Worm (Caenorhabditis elegans): Measurements from ENCODE around the gene pfd-1.

pfd-1 gene

ce11 chrIV:11111898-11112297 lies 38.0 kb upstream of the pfd-1 start:
- TF ChIP-seq elt-3 (tag; optimal IDR thresholded peaks at IDR 0.05) (no peak), nhr-77 (tag; optimal IDR thresholded peaks at IDR 0.05) (no peak), C16A3.4 (tag; optimal IDR thresholded peaks at IDR 0.05) (no peak), lin-14 (GFP tag; optimal IDR thresholded peaks at IDR 0.05) (peak; percentile 46), aha-1 (tag; optimal IDR thresholded peaks at IDR 0.05) (no peak), lsy-2 (tag; optimal IDR thresholded peaks at IDR 0.05) (peak in 1 of 2 experiments; percentile 42), nhr-11 (tag; optimal IDR thresholded peaks at IDR 0.05) (no peak), egl-13 (tag; optimal IDR thresholded peaks at IDR 0.05) (no peak), hlh-17 (GFP tag; optimal IDR thresholded peaks at IDR 0.05; ENCODE audit: borderline replicate concordance) (no peak), fkh-8 (tag; optimal IDR thresholded peaks at IDR 0.05) (no peak), isw-1 (GFP tag; IDR thresholded peaks at IDR 0.05) (no peak), nhr-71 (tag; optimal IDR thresholded peaks at IDR 0.05) (peak; percentile 47), ama-1 (optimal IDR thresholded peaks at IDR 0.05) (no peak), vab-15 (tag; optimal IDR thresholded peaks at IDR 0.05) (no peak), snu-23 (GFP tag; optimal IDR thresholded peaks at IDR 0.05) (peak; percentile 17), hpl-2 (GFP tag; optimal IDR thresholded peaks at IDR 0.05) (no peak), ceh-82 (tag; optimal IDR thresholded peaks at IDR 0.05) (no peak), unc-86 (tag; optimal IDR thresholded peaks at IDR 0.05) (no peak), grh-1 (GFP tag; IDR thresholded peaks at IDR 0.05) (no peak), rnt-1 (tag; optimal IDR thresholded peaks at IDR 0.05) (peak; percentile 62), nhr-19 (GFP tag; conservative IDR thresholded peaks at IDR 0.05) (no peak), xbp-1 (tag; optimal IDR thresholded peaks at IDR 0.05) (peak; percentile 51), unc-98 (GFP tag; IDR thresholded peaks at IDR 0.05) (no peak), skn-1 (tag; optimal IDR thresholded peaks at IDR 0.05) (no peak), unc-130 (tag; optimal IDR thresholded peaks at IDR 0.05) (peak; percentile 55), mep-1 (tag; optimal IDR thresholded peaks at IDR 0.05) (no peak), efl-1 (optimal IDR thresholded peaks at IDR 0.05) (no peak), efl-1 (GFP tag; optimal IDR thresholded peaks at IDR 0.05 in 1 of 2) (no peak), ztf-11 (tag; optimal IDR thresholded peaks at IDR 0.05) (no peak), lir-3 (tag; optimal IDR thresholded peaks at IDR 0.05; ENCODE audit: poor library complexity) (no peak), C34B4.2 (tag; optimal IDR thresholded peaks at IDR 0.05) (no peak), lin-15B (tag; optimal IDR thresholded peaks at IDR 0.05) (no peak), hlh-4 (tag; optimal IDR thresholded peaks at IDR 0.05) (no peak)

- TF ChIP-seq jun-1 (tag; optimal IDR thresholded peaks at IDR 0.05): no peak
- TF ChIP-seq efl-1 (optimal IDR thresholded peaks at IDR 0.05): no peak
- peak in 1 of 2 experiments; percentile 27 for TF ChIP-seq efl-1 (GFP tag; optimal IDR thresholded peaks at IDR 0.05 in 1 of 2)
- TF ChIP-seq tbx-2 (tag; optimal IDR thresholded peaks at IDR 0.05): no peak
Measured at ce11 chrIV:11112641-11113040, 37.3 kb upstream of the pfd-1 start, which contains the start of gene clc-9. Gene clc-9, plus strand, starts transcription at chrIV:11112941.

- TF ChIP-seq tlp-1 (tag; optimal IDR thresholded peaks at IDR 0.05) (no peak), efl-1 (optimal IDR thresholded peaks at IDR 0.05) (peak; percentile 87 to 90), efl-1 (GFP tag; optimal IDR thresholded peaks at IDR 0.05 in 1 of 2) (peak; percentile 77 to 98), nhr-90 (tag; optimal IDR thresholded peaks at IDR 0.05; ENCODE audit: poor library complexity) (peak; percentile 88), dpl-1 (GFP tag; optimal IDR thresholded peaks at IDR 0.05) (peak; percentile 60 to 79 (median 78)), lir-3 (tag; optimal IDR thresholded peaks at IDR 0.05; ENCODE audit: poor library complexity) (peak; percentile 74), ceh-63 (GFP tag; optimal IDR thresholded peaks at IDR 0.05) (no peak), jun-1 (tag; optimal IDR thresholded peaks at IDR 0.05) (peak; percentile 86), unc-86 (tag; optimal IDR thresholded peaks at IDR 0.05) (peak; percentile 91), nhr-85 (tag) (peak; percentile 95), tbx-2 (tag; optimal IDR thresholded peaks at IDR 0.05) (peak; percentile 94), aha-1 (tag; optimal IDR thresholded peaks at IDR 0.05) (no peak), unc-62 (GFP tag; optimal IDR thresholded peaks at IDR 0.05) (no peak), lin-13 (GFP tag; optimal IDR thresholded peaks at IDR 0.05) (peak; percentile 92), nhr-11 (tag; optimal IDR thresholded peaks at IDR 0.05) (peak; percentile 79), sptf-1 (tag; optimal IDR thresholded peaks at IDR 0.05) (no peak), elt-3 (tag; optimal IDR thresholded peaks at IDR 0.05) (peak in 3 of 6 experiments; percentile 25 to 91 (median 63)), sup-37 (GFP tag; optimal IDR thresholded peaks at IDR 0.05) (peak; percentile 76), pag-3 (tag; optimal IDR thresholded peaks at IDR 0.05; ENCODE audit: borderline replicate concordance, insufficient read depth) (no peak), ama-1 (optimal IDR thresholded peaks at IDR 0.05) (peak; percentile 30), hpl-2 (GFP tag; optimal IDR thresholded peaks at IDR 0.05) (peak; percentile 7), irx-1 (tag; optimal IDR thresholded peaks at IDR 0.05) (peak; percentile 81), swsn-7 (tag; optimal IDR thresholded peaks at IDR 0.05) (peak; percentile 94), egl-27 (tag; optimal IDR thresholded peaks at IDR 0.05) (peak; percentile 30 to 31)
Measured at ce11 chrIV:11118837-11119491, 30.9 kb upstream of the pfd-1 start, which contains the start of the genes imp-2 and enpl-1. Gene imp-2, minus strand, starts transcription at chrIV:11118887. Gene enpl-1, plus strand, starts transcription at chrIV:11119298.

Data from whole organism, L1 larva.